Worm (Caenorhabditis elegans) whole organism, L3 larva: Measurements from ENCODE around the gene C12D8.13.

Source experiments
- ama-1 ChIP-seq: fragments of 150-350 bp; optimal IDR thresholded peaks from 2 replicates; lab custom pipeline; 2018
- nfya-1 ChIP-seq: sonication (generic microtip); optimal IDR thresholded peaks from 2 replicates; lab custom pipeline; 2017; ENCODE audit warnings: missing genetic modification characterization, mild to moderate bottlenecking, missing compliant biosample characterization, antibody characterized with exemption, moderate library complexity; ENCODE audit not compliant: insufficient read depth
- nhr-237 ChIP-seq: fragments of 150-350 bp; optimal IDR thresholded peaks from 2 replicates; lab custom pipeline; 2014; ENCODE audit warnings: missing biosample characterization, missing genetic modification characterization
- snpc-4 ChIP-seq: fragments of 150-350 bp; optimal IDR thresholded peaks from 2 replicates; lab custom pipeline; 2014; ENCODE audit warnings: missing biosample characterization, missing genetic modification characterization
- tbx-2 ChIP-seq: sonication (generic microtip); optimal IDR thresholded peaks from 2 replicates; lab custom pipeline; 2016; ENCODE audit warnings: mild to moderate bottlenecking, missing genetic modification characterization, missing compliant biosample characterization
- unc-39 ChIP-seq: sonication (generic microtip); optimal IDR thresholded peaks from 4 replicates; lab custom pipeline; 2017; ENCODE audit warnings: missing biosample characterization, missing genetic modification characterization
- unc-62 ChIP-seq: fragments of 150-350 bp; sonication (generic microtip); optimal IDR thresholded peaks from 4 replicates; lab custom pipeline; 2014; ENCODE audit warnings: missing biosample characterization, missing genetic modification reagents, missing genetic modification characterization
- ztf-11 ChIP-seq: fragments of 150-350 bp; optimal IDR thresholded peaks from 2 replicates; lab custom pipeline; 2014; ENCODE audit warnings: missing biosample characterization, missing genetic modification characterization

ce11 chrV:10220605-10221004 lies at the start of gene C12D8.13:
- TF ChIP-seq nhr-237 (tag; lab: Kevin White, UChicago), result no peak
- no peak for TF ChIP-seq snpc-4 (tag; lab: Kevin White, UChicago)
- TF ChIP-seq unc-62 (GFP tag; lab: Kevin White, UChicago), result no peak
- no peak for TF ChIP-seq ztf-11 (tag; lab: Kevin White, UChicago)
- no peak for TF ChIP-seq unc-39 (tag; lab: Kevin White, UChicago)
- no peak for TF ChIP-seq tbx-2
- no peak for TF ChIP-seq nfya-1
- TF ChIP-seq ama-1, result no peak
